Worm (Caenorhabditis elegans): ENCODE measurements around the gene srh-149.

DNA sequence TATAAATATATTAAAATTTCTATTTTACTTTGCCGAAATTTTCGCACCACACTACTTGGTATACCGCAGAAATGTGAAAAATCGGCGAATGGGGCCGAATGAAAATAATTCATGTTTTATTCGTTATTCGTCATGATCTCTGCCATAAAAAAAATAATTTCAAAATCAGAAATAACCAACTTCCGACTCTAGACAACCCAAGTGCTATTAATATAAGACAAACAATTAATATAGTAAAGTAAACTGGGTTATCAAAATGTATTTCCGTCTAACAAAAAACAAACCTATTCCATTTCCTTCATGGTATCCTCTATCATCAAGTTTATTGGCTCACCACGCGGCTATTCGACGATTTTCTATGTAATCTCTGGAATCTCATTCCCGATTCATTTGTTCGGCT, 24.8 kb upstream of the srh-149 start, which contains the start of gene srh-293:
- TF ChIP-seq fos-1 (tag; optimal IDR thresholded peaks at IDR 0.05) (no peak), sma-9 (GFP tag; optimal IDR thresholded peaks at IDR 0.05) (no peak), sma-9 (tag; optimal IDR thresholded peaks at IDR 0.05) (no peak), R02D3.7 (tag; optimal IDR thresholded peaks at IDR 0.05) (no peak), zag-1 (tag; optimal IDR thresholded peaks at IDR 0.05) (no peak), ceh-16 (tag; optimal IDR thresholded peaks at IDR 0.05) (no peak)

Data from whole organism, L2 larva.